1 fruit fly cellular context compared by ENCODE assay signal in genomic region chrX:4113698-4114216, dm6.
A peak's percentile ranks its signal among the peaks of the same experiment; 100 is the strongest.
TF ChIP-seq lines count a peak whose summit lies in the region.

TSS of gene dgt4 (plus strand) at chrX:4113701.
TSS of gene Nsun2 (minus strand) at chrX:4113734.

TF ChIP-seq in whole organism, embryonic, 481 proteins besides CTCF, POLR2A, EP300 and RAD21 (continued from another document):
- TF ChIP-seq row (GFP tag; IDR thresholded peaks at IDR 0.05; lab: Robert Waterston, UW) (peak; percentile 49), CG1529 (GFP tag; optimal IDR thresholded peaks at IDR 0.05; lab: Kevin White, UChicago) (no peak), Xrp1 (GFP tag; IDR thresholded peaks at IDR 0.05; lab: Robert Waterston, UW) (no peak), ind (GFP tag; optimal IDR thresholded peaks at IDR 0.05; lab: Kevin White, UChicago) (peak; percentile 41), CG15514 (GFP tag; optimal IDR thresholded peaks at IDR 0.05; lab: Kevin White, UChicago) (no peak), CG34224 (GFP tag; IDR thresholded peaks at IDR 0.05; lab: Robert Waterston, UW; ENCODE audit: partially characterized antibody) (peak; percentile 36; the same call in 1 of the 3 replicates), CG11247 (GFP tag; IDR thresholded peaks at IDR 0.05; lab: Robert Waterston, UW) (no peak), Kr (GFP tag; optimal IDR thresholded peaks at IDR 0.05; lab: Kevin White, UChicago) (no peak), chm (GFP tag; IDR thresholded peaks at IDR 0.05; lab: Robert Waterston, UW) (no peak), CG16815 (GFP tag; optimal IDR thresholded peaks at IDR 0.05; lab: Kevin White, UChicago) (no peak), CG7372 (GFP tag; IDR thresholded peaks at IDR 0.05; lab: Robert Waterston, UW) (no peak), CG7987 (GFP tag; optimal IDR thresholded peaks at IDR 0.05; lab: Kevin White, UChicago) (no peak), Oli (tag; optimal IDR thresholded peaks at IDR 0.05; lab: Kevin White, UChicago) (no peak), sim (GFP tag; IDR thresholded peaks at IDR 0.05; lab: Robert Waterston, UW) (no peak), twi (tag; optimal IDR thresholded peaks at IDR 0.05; lab: Kevin White, UChicago) (no peak), CG3838 (GFP tag; optimal IDR thresholded peaks at IDR 0.05; lab: Kevin White, UChicago) (no peak), cato (GFP tag; optimal IDR thresholded peaks at IDR 0.05; lab: Kevin White, UChicago; ENCODE audit: borderline replicate concordance) (no peak), pros (GFP tag; optimal IDR thresholded peaks at IDR 0.05; lab: Kevin White, UChicago) (no peak), Oaz (GFP tag; IDR thresholded peaks at IDR 0.05; lab: Robert Waterston, UW) (no peak), HLHmδ (GFP tag; optimal IDR thresholded peaks at IDR 0.05; lab: Kevin White, UChicago) (no peak), NC2β (GFP tag; optimal IDR thresholded peaks at IDR 0.05; lab: Kevin White, UChicago) (no peak), ken (GFP tag; IDR thresholded peaks at IDR 0.05; lab: Robert Waterston, UW) (no peak), Awh (GFP tag; IDR thresholded peaks at IDR 0.05; lab: Robert Waterston, UW) (no peak), CG4730 (GFP tag; IDR thresholded peaks at IDR 0.05; lab: Robert Waterston, UW) (no peak), trh (GFP tag; optimal IDR thresholded peaks at IDR 0.05; lab: Kevin White, UChicago) (no peak), luna (GFP tag; optimal IDR thresholded peaks at IDR 0.05; lab: Kevin White, UChicago) (no peak), fru (optimal IDR thresholded peaks at IDR 0.05; lab: Kevin White, UChicago) (no peak), tna (GFP tag; IDR thresholded peaks at IDR 0.05; lab: Robert Waterston, UW; ENCODE audit: partially characterized antibody) (0 out of 2 replicates have a peak, but pooled peaks have one; percentile 43), CG1024 (GFP tag; IDR thresholded peaks at IDR 0.05; lab: Robert Waterston, UW) (no peak), CG10147 (GFP tag; optimal IDR thresholded peaks at IDR 0.05; lab: Kevin White, UChicago) (no peak), NC2α (GFP tag; optimal IDR thresholded peaks at IDR 0.05; lab: Kevin White, UChicago) (no peak), gce (GFP tag; IDR thresholded peaks at IDR 0.05; lab: Robert Waterston, UW) (no peak), CG6813 (GFP tag; optimal IDR thresholded peaks at IDR 0.05; lab: Kevin White, UChicago) (no peak), fd64A (GFP tag; optimal IDR thresholded peaks at IDR 0.05; lab: Kevin White, UChicago) (no peak), knrl (GFP tag; IDR thresholded peaks at IDR 0.05; lab: Robert Waterston, UW; ENCODE audit: partially characterized antibody) (peak; percentile 63; the same call in 2 of the 3 replicates), CG10959 (GFP tag; IDR thresholded peaks at IDR 0.05; lab: Robert Waterston, UW) (no peak), Atf3 (GFP tag; optimal IDR thresholded peaks at IDR 0.05; lab: Kevin White, UChicago) (no peak), rib (GFP tag; IDR thresholded peaks at IDR 0.05; lab: Robert Waterston, UW) (no peak), Opbp (GFP tag; IDR thresholded peaks at IDR 0.05; lab: Robert Waterston, UW; ENCODE audit: partially characterized antibody) (no peak), CG16863 (GFP tag; optimal IDR thresholded peaks at IDR 0.05; lab: Kevin White, UChicago) (no peak), tio (GFP tag; optimal IDR thresholded peaks at IDR 0.05; lab: Kevin White, UChicago) (no peak), ttk (GFP tag; IDR thresholded peaks at IDR 0.05; lab: Robert Waterston, UW) (no peak), gcm (GFP tag; optimal IDR thresholded peaks at IDR 0.05; lab: Kevin White, UChicago) (no peak), Gsc (GFP tag; IDR thresholded peaks at IDR 0.05; lab: Robert Waterston, UW) (no peak), D (optimal IDR thresholded peaks at IDR 0.05; lab: Kevin White, UChicago) (no peak), D (GFP tag; optimal IDR thresholded peaks at IDR 0.05; lab: Kevin White, UChicago) (no peak), Taf1 (GFP tag; IDR thresholded peaks at IDR 0.05; lab: Robert Waterston, UW) (no peak), Camta (GFP tag; optimal IDR thresholded peaks at IDR 0.05; lab: Kevin White, UChicago) (peak; percentile 4), vvl (GFP tag; IDR thresholded peaks at IDR 0.05; lab: Robert Waterston, UW) (0 out of 2 replicates have a peak, but pooled peaks have one; percentile 33), CG16813 (GFP tag; IDR thresholded peaks at IDR 0.05; lab: Robert Waterston, UW; ENCODE audit: partially characterized antibody) (peak; percentile 55; the same call in 1 of the 3 replicates), sima (GFP tag; optimal IDR thresholded peaks at IDR 0.05; lab: Kevin White, UChicago) (no peak), CG11504 (tag; optimal IDR thresholded peaks at IDR 0.05; lab: Kevin White, UChicago) (no peak), Lhr (GFP tag; optimal IDR thresholded peaks at IDR 0.05; lab: Kevin White, UChicago) (no peak), wor (GFP tag; IDR thresholded peaks at IDR 0.05; lab: Robert Waterston, UW) (no peak), Poxn (GFP tag; IDR thresholded peaks at IDR 0.05; lab: Robert Waterston, UW) (no peak), Drgx (GFP tag; IDR thresholded peaks at IDR 0.05; lab: Robert Waterston, UW) (no peak), croc (GFP tag; conservative IDR thresholded peaks at IDR 0.05; lab: Robert Waterston, UW) (no peak), CG11695 (GFP tag; IDR thresholded peaks at IDR 0.05; lab: Robert Waterston, UW) (no peak), ham (GFP tag; IDR thresholded peaks at IDR 0.05; lab: Robert Waterston, UW) (no peak), ems (GFP tag; optimal IDR thresholded peaks at IDR 0.05; lab: Kevin White, UChicago) (no peak), Dbx (GFP tag; IDR thresholded peaks at IDR 0.05; lab: Robert Waterston, UW) (no peak), pb (GFP tag; optimal IDR thresholded peaks at IDR 0.05; lab: Kevin White, UChicago) (no peak), Dip3 (GFP tag; optimal IDR thresholded peaks at IDR 0.05; lab: Kevin White, UChicago) (no peak), crol (GFP tag; IDR thresholded peaks at IDR 0.05; lab: Robert Waterston, UW) (no peak), Ets97D (GFP tag; optimal IDR thresholded peaks at IDR 0.05; lab: Kevin White, UChicago) (peak; percentile 11), Mrtf (GFP tag; IDR thresholded peaks at IDR 0.05; lab: Robert Waterston, UW) (no peak), her (GFP tag; optimal IDR thresholded peaks at IDR 0.05; lab: Kevin White, UChicago) (no peak), Gug (GFP tag; IDR thresholded peaks at IDR 0.05; lab: Robert Waterston, UW) (0 out of 4 replicates have a peak, but pooled peaks have one; percentile 5), ewg (GFP tag; optimal IDR thresholded peaks at IDR 0.05; lab: Kevin White, UChicago) (no peak), CG2875 (GFP tag; optimal IDR thresholded peaks at IDR 0.05; lab: Kevin White, UChicago) (no peak), jigr1 (GFP tag; IDR thresholded peaks at IDR 0.05; lab: Robert Waterston, UW) (no peak), CG1233 (GFP tag; optimal IDR thresholded peaks at IDR 0.05; lab: Kevin White, UChicago) (no peak), CG31441 (GFP tag; IDR thresholded peaks at IDR 0.05; lab: Robert Waterston, UW) (0 out of 2 replicates have a peak, but pooled peaks have one; percentile 13), otp (GFP tag; IDR thresholded peaks at IDR 0.05; lab: Robert Waterston, UW) (no peak), Dfd (GFP tag; optimal IDR thresholded peaks at IDR 0.05; lab: Kevin White, UChicago) (no peak), gcm2 (GFP tag; optimal IDR thresholded peaks at IDR 0.05; lab: Kevin White, UChicago) (no peak), hth (optimal IDR thresholded peaks at IDR 0.05; lab: Kevin White, UChicago) (no peak), CG34422 (GFP tag; IDR thresholded peaks at IDR 0.05; lab: Robert Waterston, UW) (no peak), Optix (GFP tag; IDR thresholded peaks at IDR 0.05; lab: Robert Waterston, UW) (no peak), yki (optimal IDR thresholded peaks at IDR 0.05; lab: Kevin White, UChicago) (no peak), Dad (GFP tag; optimal IDR thresholded peaks at IDR 0.05; lab: Kevin White, UChicago) (no peak), CG18262 (tag; optimal IDR thresholded peaks at IDR 0.05; lab: Kevin White, UChicago) (peak; percentile 0), onecut (GFP tag; IDR thresholded peaks at IDR 0.05; lab: Robert Waterston, UW) (no peak), vfl (GFP tag; optimal IDR thresholded peaks at IDR 0.05; lab: Kevin White, UChicago) (no peak), br (optimal IDR thresholded peaks at IDR 0.05; lab: Kevin White, UChicago) (no peak), CG17186 (GFP tag; optimal IDR thresholded peaks at IDR 0.05; lab: Kevin White, UChicago) (no peak), CG8388 (GFP tag; optimal IDR thresholded peaks at IDR 0.05; lab: Kevin White, UChicago) (no peak), psq (GFP tag; optimal IDR thresholded peaks at IDR 0.05; lab: Kevin White, UChicago) (no peak), inv (GFP tag; IDR thresholded peaks at IDR 0.05; lab: Robert Waterston, UW; ENCODE audit: partially characterized antibody) (0 out of 2 replicates have a peak, but pooled peaks have one; percentile 30), nmo (GFP tag; optimal IDR thresholded peaks at IDR 0.05; lab: Kevin White, UChicago) (peak; percentile 21), Hr3 (GFP tag; optimal IDR thresholded peaks at IDR 0.05; lab: Kevin White, UChicago) (no peak), CG4617 (GFP tag; optimal IDR thresholded peaks at IDR 0.05; lab: Kevin White, UChicago; ENCODE audit: borderline replicate concordance) (no peak), Dll (GFP tag; IDR thresholded peaks at IDR 0.05; lab: Robert Waterston, UW; ENCODE audit: partially characterized antibody) (peak; percentile 72; the same call in 3 of the 4 replicates), amos (GFP tag; IDR thresholded peaks at IDR 0.05; lab: Robert Waterston, UW; ENCODE audit: partially characterized antibody) (peak; percentile 68), sob (GFP tag; IDR thresholded peaks at IDR 0.05; lab: Robert Waterston, UW) (no peak), CG10267 (tag; optimal IDR thresholded peaks at IDR 0.05; lab: Kevin White, UChicago) (peak; percentile 19), dan (GFP tag; IDR thresholded peaks at IDR 0.05; lab: Robert Waterston, UW) (no peak), CG6683 (GFP tag; optimal IDR thresholded peaks at IDR 0.05; lab: Kevin White, UChicago) (no peak), CG12071 (GFP tag; optimal IDR thresholded peaks at IDR 0.05; lab: Kevin White, UChicago) (no peak), sc (optimal IDR thresholded peaks at IDR 0.05; lab: Kevin White, UChicago) (no peak), sc (GFP tag; optimal IDR thresholded peaks at IDR 0.05; lab: Kevin White, UChicago) (no peak), hkb (optimal IDR thresholded peaks at IDR 0.05; lab: Kevin White, UChicago) (no peak), hkb (GFP tag; IDR thresholded peaks at IDR 0.05; lab: Robert Waterston, UW) (no peak), CG11696 (GFP tag; IDR thresholded peaks at IDR 0.05; lab: Robert Waterston, UW) (no peak), Hr39 (optimal IDR thresholded peaks at IDR 0.05; lab: Kevin White, UChicago) (no peak), Nf-YB (GFP tag; optimal IDR thresholded peaks at IDR 0.05; lab: Kevin White, UChicago) (no peak), gem (tag; optimal IDR thresholded peaks at IDR 0.05; lab: Kevin White, UChicago) (no peak), pnt (GFP tag; optimal IDR thresholded peaks at IDR 0.05; lab: Kevin White, UChicago) (no peak), Mad (GFP tag; optimal IDR thresholded peaks at IDR 0.05; lab: Kevin White, UChicago) (no peak), gfzf (GFP tag; optimal IDR thresholded peaks at IDR 0.05; lab: Kevin White, UChicago) (peak; percentile 13), so (GFP tag; IDR thresholded peaks at IDR 0.05; lab: Robert Waterston, UW) (no peak), bcd (GFP tag; optimal IDR thresholded peaks at IDR 0.05; lab: Kevin White, UChicago) (no peak)
